Fruit fly (Drosophila melanogaster): ENCODE results near the gene CG42779.

Gene CG42779

dm6 chr3R:17117607-17118327 lies 3.6 kb upstream of the CG42779 start (continued):
- TF ChIP-seq Hmx (GFP tag; optimal IDR thresholded peaks at IDR 0.05) (no peak), nmo (GFP tag; optimal IDR thresholded peaks at IDR 0.05) (peak; percentile 64), CG11695 (GFP tag; IDR thresholded peaks at IDR 0.05) (no peak), nau (GFP tag; optimal IDR thresholded peaks at IDR 0.05) (no peak), CG11560 (tag; IDR thresholded peaks at IDR 0.05) (no peak), CG14441 (GFP tag; IDR thresholded peaks at IDR 0.05) (no peak), cg (GFP tag; optimal IDR thresholded peaks at IDR 0.05) (no peak), CG3163 (GFP tag; optimal IDR thresholded peaks at IDR 0.05) (no peak), Awh (GFP tag; IDR thresholded peaks at IDR 0.05) (no peak), B-H2 (GFP tag; optimal IDR thresholded peaks at IDR 0.05) (no peak), esg (GFP tag; conservative IDR thresholded peaks at IDR 0.05) (no peak), shn (GFP tag; optimal IDR thresholded peaks at IDR 0.05) (no peak), CG13624 (GFP tag; optimal IDR thresholded peaks at IDR 0.05) (no peak), CG10209 (GFP tag; optimal IDR thresholded peaks at IDR 0.05) (no peak), dmrt99B (tag; optimal IDR thresholded peaks at IDR 0.05) (no peak), fd3F (GFP tag; optimal IDR thresholded peaks at IDR 0.05) (no peak), pho (GFP tag; optimal IDR thresholded peaks at IDR 0.05) (no peak), Doc3 (GFP tag; IDR thresholded peaks at IDR 0.05; ENCODE audit: partially characterized antibody) (no peak), CG18262 (tag; optimal IDR thresholded peaks at IDR 0.05) (peak; percentile 75), unpg (GFP tag; optimal IDR thresholded peaks at IDR 0.05) (peak; percentile 28), CG11456 (GFP tag; IDR thresholded peaks at IDR 0.05) (no peak), Dll (GFP tag; IDR thresholded peaks at IDR 0.05; ENCODE audit: partially characterized antibody) (no peak), Atf3 (GFP tag; optimal IDR thresholded peaks at IDR 0.05) (no peak), peb (GFP tag; IDR thresholded peaks at IDR 0.05) (no peak), knrl (GFP tag; IDR thresholded peaks at IDR 0.05; ENCODE audit: partially characterized antibody) (no peak), CG6813 (GFP tag; optimal IDR thresholded peaks at IDR 0.05) (no peak), pfk (GFP tag; optimal IDR thresholded peaks at IDR 0.05) (no peak), mam (GFP tag; optimal IDR thresholded peaks at IDR 0.05) (peak; percentile 5), Xrp1 (GFP tag; IDR thresholded peaks at IDR 0.05) (peak; percentile 58; the same call in 1 of the 2 replicates), corto (GFP tag; optimal IDR thresholded peaks at IDR 0.05) (no peak), zen (tag; optimal IDR thresholded peaks at IDR 0.05) (no peak), Fer2 (tag; optimal IDR thresholded peaks at IDR 0.05) (no peak), gro (GFP tag; optimal IDR thresholded peaks at IDR 0.05) (no peak), CG7271 (tag; optimal IDR thresholded peaks at IDR 0.05) (no peak), jing (GFP tag; optimal IDR thresholded peaks at IDR 0.05) (no peak), ab (GFP tag; optimal IDR thresholded peaks at IDR 0.05) (no peak), CG8478 (optimal IDR thresholded peaks at IDR 0.05) (no peak), CG8388 (GFP tag; optimal IDR thresholded peaks at IDR 0.05) (peak; percentile 8), sc (optimal IDR thresholded peaks at IDR 0.05) (no peak), sc (GFP tag; optimal IDR thresholded peaks at IDR 0.05) (peak; percentile 23), CG10543 (GFP tag; optimal IDR thresholded peaks at IDR 0.05) (no peak), ken (GFP tag; IDR thresholded peaks at IDR 0.05) (no peak), HLH54F (GFP tag; optimal IDR thresholded peaks at IDR 0.05) (no peak), Hand (GFP tag; optimal IDR thresholded peaks at IDR 0.05) (no peak), kah (GFP tag; optimal IDR thresholded peaks at IDR 0.05) (no peak), CG8924 (tag; optimal IDR thresholded peaks at IDR 0.05) (peak; percentile 12), CG13894 (tag; optimal IDR thresholded peaks at IDR 0.05) (no peak), ase (GFP tag; IDR thresholded peaks at IDR 0.05) (no peak), Chrac-16 (GFP tag; optimal IDR thresholded peaks at IDR 0.05) (no peak), crol (GFP tag; IDR thresholded peaks at IDR 0.05) (peak; percentile 85)

Data from whole organism, embryonic.